Worm (Caenorhabditis elegans) whole organism, L4 larva: Measurements from ENCODE around the gene otpl-3.

Source experiments
- D1046.2 ChIP-seq: fragments of 200-800 bp; sonication (Bioruptor generic); IDR thresholded peaks from 2 replicates; pipeline ENCODE4 v1.3.6; 2022; ENCODE audit warnings: missing genetic modification characterization, missing compliant biosample characterization
- F44E2.7 ChIP-seq: fragments of 200-800 bp; sonication (Bioruptor generic); IDR thresholded peaks from 2 replicates; pipeline ENCODE4 v2.1.2; 2022; ENCODE audit warnings: missing genetic modification characterization, missing compliant biosample characterization
- T20F7.1 ChIP-seq: fragments of 200-800 bp; sonication (Bioruptor generic); optimal IDR thresholded peaks from 2 replicates; lab custom pipeline; 2018; ENCODE audit warnings: mild to moderate bottlenecking, missing genetic modification characterization, missing compliant biosample characterization
- Y105C5A.15 ChIP-seq: fragments of 200-800 bp; sonication (Bioruptor generic); IDR thresholded peaks from 2 replicates; pipeline ENCODE4 v1.3.6; 2022; ENCODE audit warnings: missing genetic modification characterization, missing compliant biosample characterization
- fkh-10 ChIP-seq: fragments of 150-350 bp; optimal IDR thresholded peaks from 2 replicates; lab custom pipeline; 2014; ENCODE audit warnings: missing biosample characterization, missing genetic modification reagents, missing genetic modification characterization
- lin-39 ChIP-seq: fragments of 150-350 bp; optimal IDR thresholded peaks from 2 replicates; lab custom pipeline; 2014; ENCODE audit warnings: missing biosample characterization, missing genetic modification reagents, missing genetic modification characterization
- nhr-76 ChIP-seq: fragments of 150-350 bp; optimal IDR thresholded peaks from 2 replicates; lab custom pipeline; 2014; ENCODE audit warnings: missing biosample characterization, missing genetic modification characterization
- pha-4 ChIP-seq, 2 experiments: fragments of 150-350 bp in 1 of 2; fragments of 200-800 bp in 1 of 2; sonication (Bioruptor generic) in 1 of 2; IDR thresholded peaks in 1 of 2; optimal IDR thresholded peaks in 1 of 2; 2 replicates each; pipeline versions ENCODE4 v1.3.6 to Lab custom; 2014 to 2022; ENCODE audit warnings: missing genetic modification characterization in 2 of 2, missing genetic modification reagents in 2 of 2, missing biosample characterization in 1 of 2, missing compliant biosample characterization in 1 of 2
- snpc-4 ChIP-seq: fragments of 150-350 bp; optimal IDR thresholded peaks from 2 replicates; lab custom pipeline; 2014; ENCODE audit warnings: missing biosample characterization, missing genetic modification characterization
- spr-1 ChIP-seq: sonication (generic microtip); optimal IDR thresholded peaks from 2 replicates; lab custom pipeline; 2016; ENCODE audit warnings: mild to moderate bottlenecking, missing genetic modification characterization, missing compliant biosample characterization
- zag-1 ChIP-seq: fragments of 150-350 bp; optimal IDR thresholded peaks from 2 replicates; lab custom pipeline; 2014; ENCODE audit warnings: missing biosample characterization, missing genetic modification characterization

DNA sequence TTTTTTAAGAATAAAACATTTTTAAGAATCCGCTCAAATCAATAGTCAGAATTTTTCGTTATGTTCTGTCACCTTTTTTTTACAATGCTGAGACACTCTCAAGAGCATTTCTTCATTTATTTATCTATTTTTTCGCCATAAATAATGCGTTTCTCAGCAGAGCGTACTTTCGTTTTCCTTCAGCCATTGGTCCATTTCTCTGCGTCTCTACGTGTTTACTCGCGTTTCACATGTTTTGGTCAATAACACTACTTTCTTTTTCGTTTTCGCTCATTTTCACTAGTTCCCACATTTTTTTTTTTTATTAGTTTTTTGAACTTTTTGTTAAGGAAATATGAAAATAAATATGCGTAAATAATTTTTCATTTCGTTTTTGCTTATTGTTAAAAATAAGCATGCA lies 9.9 kb upstream of the otpl-3 start:
- no peak for TF ChIP-seq snpc-4 (tag; lab: Kevin White, UChicago)
- no peak for TF ChIP-seq pha-4 (GFP tag; IDR thresholded peaks at IDR 0.05; lab: Robert Waterston, UW)
- TF ChIP-seq pha-4 (tag; optimal IDR thresholded peaks at IDR 0.05; lab: Kevin White, UChicago), result peak; percentile 74
- TF ChIP-seq T20F7.1 (GFP tag; lab: Kevin White, UChicago), result no peak
- TF ChIP-seq Y105C5A.15 (GFP tag; lab: Robert Waterston, UW), result no peak
- TF ChIP-seq fkh-10, result no peak
- no peak for TF ChIP-seq nhr-76 (tag; lab: Kevin White, UChicago)
- no peak for TF ChIP-seq F44E2.7 (GFP tag; lab: Robert Waterston, UW)
- no peak for TF ChIP-seq zag-1 (tag; lab: Kevin White, UChicago)
- no peak for TF ChIP-seq D1046.2 (GFP tag; lab: Robert Waterston, UW)
- TF ChIP-seq lin-39, result no peak
- no peak for TF ChIP-seq spr-1 (tag; lab: Kevin White, UChicago)
